Fruit fly (Drosophila melanogaster): ENCODE data around the gene RpS28a.

DNA sequence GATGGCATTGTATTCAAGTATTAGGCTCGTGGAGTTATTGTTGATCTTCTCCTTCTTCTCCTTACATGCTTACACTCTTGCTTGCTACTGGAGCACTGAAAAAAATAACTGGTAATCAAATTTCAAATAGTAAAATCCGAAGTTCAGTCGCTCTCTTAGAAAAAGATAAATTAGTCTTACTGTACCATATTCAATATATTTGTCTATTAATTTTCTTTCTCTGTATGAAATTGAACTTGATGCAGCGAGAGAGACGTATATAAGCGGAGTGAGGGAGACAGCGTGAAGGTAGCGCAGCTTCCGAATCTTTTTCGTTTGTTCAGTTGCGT lies 38.7 kb upstream of the RpS28a start:
- TF ChIP-seq pan (optimal IDR thresholded peaks at IDR 0.05) (no peak), psq (optimal IDR thresholded peaks at IDR 0.05) (no peak), Dll (optimal IDR thresholded peaks at IDR 0.05) (no peak)

All from whole organism.